Worm (Caenorhabditis elegans): Measurements from ENCODE around the gene sel-2.
A peak's percentile ranks its signal among the peaks of the same experiment; 100 is the strongest.

Gene sel-2

ce11 chrIII:4649811-4650544, 37.8 kb upstream of the sel-2 start, which contains the start of gene ppm-2 (continued):
- TF ChIP-seq lin-1 (GFP tag; IDR thresholded peaks at IDR 0.05), result 0 out of 2 replicates have a peak, but pooled peaks have one; percentile 38
- TF ChIP-seq gei-8 (GFP tag; optimal IDR thresholded peaks at IDR 0.05), result no peak
- no peak for TF ChIP-seq zag-1 (tag; optimal IDR thresholded peaks at IDR 0.05)
- TF ChIP-seq ces-1 (GFP tag; optimal IDR thresholded peaks at IDR 0.05), result no peak
- TF ChIP-seq nhr-111 (GFP tag; optimal IDR thresholded peaks at IDR 0.05), result no peak
- TF ChIP-seq F10B5.3 (tag; optimal IDR thresholded peaks at IDR 0.05), result no peak
- no peak for TF ChIP-seq hif-1 (tag; optimal IDR thresholded peaks at IDR 0.05)
- 0 out of 2 replicates have a peak, but pooled peaks have one; percentile 45 for TF ChIP-seq zfp-3 (GFP tag; conservative IDR thresholded peaks at IDR 0.05)
- TF ChIP-seq nhr-102 (tag; optimal IDR thresholded peaks at IDR 0.05), result no peak
- TF ChIP-seq snpc-1.2 (GFP tag; IDR thresholded peaks at IDR 0.05), result peak; percentile 46; the same call in 1 of the 2 replicates
- no peak for TF ChIP-seq nhr-25 (tag; optimal IDR thresholded peaks at IDR 0.05; ENCODE audit: borderline replicate concordance, insufficient read depth)
- no peak for TF ChIP-seq ceh-82 (tag; optimal IDR thresholded peaks at IDR 0.05)
- no peak for TF ChIP-seq egl-43 (GFP tag; IDR thresholded peaks at IDR 0.05)
- TF ChIP-seq pqm-1 (tag; optimal IDR thresholded peaks at IDR 0.05), result no peak
- TF ChIP-seq unc-130 (GFP tag; optimal IDR thresholded peaks at IDR 0.05), result peak; percentile 27
- TF ChIP-seq duxl-1 (tag; optimal IDR thresholded peaks at IDR 0.05; ENCODE audit: poor library complexity), result no peak
- TF ChIP-seq arid-1 (GFP tag; conservative IDR thresholded peaks at IDR 0.05), result no peak
- TF ChIP-seq F26F4.8 (GFP tag; conservative IDR thresholded peaks at IDR 0.05), result no peak
- TF ChIP-seq skn-1 (tag; optimal IDR thresholded peaks at IDR 0.05), result no peak
- TF ChIP-seq nhr-237 (tag; optimal IDR thresholded peaks at IDR 0.05), result no peak
- TF ChIP-seq egl-27 (tag; optimal IDR thresholded peaks at IDR 0.05), result no peak
- TF ChIP-seq daf-16 (GFP tag; optimal IDR thresholded peaks at IDR 0.05), result no peak
- peak; percentile 43 for TF ChIP-seq daf-16 (tag; optimal IDR thresholded peaks at IDR 0.05)
- TF ChIP-seq fos-1 (tag; optimal IDR thresholded peaks at IDR 0.05), result no peak
- TF ChIP-seq dmd-6 (GFP tag; IDR thresholded peaks at IDR 0.05), result peak; percentile 77
- no peak for TF ChIP-seq F44E2.7 (GFP tag; IDR thresholded peaks at IDR 0.05)
- TF ChIP-seq tra-1 (GFP tag; IDR thresholded peaks at IDR 0.05), result 0 out of 2 replicates have a peak, but pooled peaks have one; percentile 9
- TF ChIP-seq madf-5 (GFP tag; IDR thresholded peaks at IDR 0.05), result no peak
- TF ChIP-seq T26A8.4 (GFP tag; IDR thresholded peaks at IDR 0.05), result no peak
- no peak for TF ChIP-seq dmd-8 (GFP tag; IDR thresholded peaks at IDR 0.05)
- TF ChIP-seq Y5F2A.4 (GFP tag; optimal IDR thresholded peaks at IDR 0.05), result no peak
- TF ChIP-seq mdl-1 (tag; optimal IDR thresholded peaks at IDR 0.05), result peak in 1 of 2 experiments; percentile 10
- TF ChIP-seq snpc-4 (tag; optimal IDR thresholded peaks at IDR 0.05), result no peak
- no peak for TF ChIP-seq nhr-6 (tag; optimal IDR thresholded peaks at IDR 0.05)
- no peak for TF ChIP-seq daf-19 (GFP tag; conservative IDR thresholded peaks at IDR 0.05)

- TF ChIP-seq Y48G9A.11 (GFP tag; IDR thresholded peaks at IDR 0.05), result no peak
- TF ChIP-seq nhr-237 (tag; optimal IDR thresholded peaks at IDR 0.05), result peak; percentile 2
- TF ChIP-seq zip-11 (GFP tag; IDR thresholded peaks at IDR 0.05), result no peak
- TF ChIP-seq nhr-102 (tag; optimal IDR thresholded peaks at IDR 0.05), result peak; percentile 93
- peak; percentile 72 for TF ChIP-seq ceh-28 (tag; optimal IDR thresholded peaks at IDR 0.05)
- peak; percentile 96 for TF ChIP-seq nhr-11 (tag; optimal IDR thresholded peaks at IDR 0.05)
- peak; percentile 80 for TF ChIP-seq set-16 (GFP tag; IDR thresholded peaks at IDR 0.05)
- TF ChIP-seq ceh-20 (GFP tag; IDR thresholded peaks at IDR 0.05), result peak; percentile 89
- TF ChIP-seq madf-5 (GFP tag; IDR thresholded peaks at IDR 0.05), result no peak
- TF ChIP-seq nhr-42 (GFP tag; IDR thresholded peaks at IDR 0.05), result peak; percentile 81
- TF ChIP-seq F44E2.7 (GFP tag; IDR thresholded peaks at IDR 0.05), result no peak
- TF ChIP-seq lin-13 (GFP tag; optimal IDR thresholded peaks at IDR 0.05), result peak; percentile 91
- no peak for TF ChIP-seq lin-39 (tag; optimal IDR thresholded peaks at IDR 0.05)
- TF ChIP-seq mes-2 (tag; optimal IDR thresholded peaks at IDR 0.05; ENCODE audit: poor library complexity, severe bottlenecking), result peak; percentile 78
- TF ChIP-seq lir-3 (tag; optimal IDR thresholded peaks at IDR 0.05), result peak; percentile 33
- no peak for TF ChIP-seq ces-1 (GFP tag; optimal IDR thresholded peaks at IDR 0.05)
- peak; percentile 15; the same call in 1 of the 2 replicates for TF ChIP-seq ceh-44 (GFP tag; IDR thresholded peaks at IDR 0.05)
- TF ChIP-seq lin-15B (tag; optimal IDR thresholded peaks at IDR 0.05), result no peak
- TF ChIP-seq D1046.2 (GFP tag; IDR thresholded peaks at IDR 0.05), result no peak
- TF ChIP-seq ctbp-1 (GFP tag; IDR thresholded peaks at IDR 0.05), result peak; percentile 78
- TF ChIP-seq nhr-10 (tag; optimal IDR thresholded peaks at IDR 0.05), result peak; percentile 86
Observed at ce11 chrIII:4649363-4649768, 37.2 kb upstream of the sel-2 start.
